Fruit fly (Drosophila melanogaster) Kc167 (cell line): ENCODE measurements around the gene TAF1B.

ENCODE experiments used
- h ChIP-seq: fragments of >200 bp; optimal IDR thresholded peaks from 3 replicates; lab custom pipeline; 2018; ENCODE audit warnings: missing external identifiers
- ttk ChIP-seq: sonication (Bioruptor generic); optimal IDR thresholded peaks from 2 replicates; lab custom pipeline; 2017; ENCODE audit warnings: missing external identifiers

dm6 chr3R:10121266-10121904 is 22.6 kb downstream of the TAF1B start, which contains the start of the genes gammaSnap2 and ATPsynepsilonL:
- TF ChIP-seq h (lab: Kevin White, UChicago) (no peak), ttk (lab: Kevin White, UChicago) (no peak)
